Fruit fly (Drosophila melanogaster): ENCODE data around the gene CG10866.
A peak's percentile ranks its signal among the peaks of the same experiment; 100 is the strongest.

Gene CG10866

dm6 chr3L:3928205-3928942 is 9.4 kb downstream of the CG10866 start (continued):
- peak; percentile 85 for TF ChIP-seq brk (GFP tag; optimal IDR thresholded peaks at IDR 0.05)
- TF ChIP-seq tai (GFP tag; optimal IDR thresholded peaks at IDR 0.05), result peak; percentile 87
- no peak for TF ChIP-seq pan (optimal IDR thresholded peaks at IDR 0.05)

- TF ChIP-seq N (GFP tag; optimal IDR thresholded peaks at IDR 0.05), result no peak
- no peak for TF ChIP-seq OdsH (GFP tag; optimal IDR thresholded peaks at IDR 0.05)
- no peak for TF ChIP-seq Abd-B (GFP tag; optimal IDR thresholded peaks at IDR 0.05)
- no peak for TF ChIP-seq Mio (GFP tag; optimal IDR thresholded peaks at IDR 0.05)
- no peak for TF ChIP-seq Hnf4 (GFP tag; optimal IDR thresholded peaks at IDR 0.05)
- TF ChIP-seq br (GFP tag; optimal IDR thresholded peaks at IDR 0.05), result no peak
- no peak for TF ChIP-seq fru (GFP tag; optimal IDR thresholded peaks at IDR 0.05)
- no peak for TF ChIP-seq sv (GFP tag; optimal IDR thresholded peaks at IDR 0.05)
- TF ChIP-seq tai (GFP tag; optimal IDR thresholded peaks at IDR 0.05), result no peak
- no peak for TF ChIP-seq Hr78 (GFP tag; optimal IDR thresholded peaks at IDR 0.05)
- no peak for TF ChIP-seq ey (GFP tag; optimal IDR thresholded peaks at IDR 0.05)
- no peak for TF ChIP-seq pan (optimal IDR thresholded peaks at IDR 0.05)
- no peak for TF ChIP-seq Vsx2 (GFP tag; optimal IDR thresholded peaks at IDR 0.05; ENCODE audit: partially characterized antibody)
- TF ChIP-seq brk (GFP tag; optimal IDR thresholded peaks at IDR 0.05), result no peak
- TF ChIP-seq dl (GFP tag; optimal IDR thresholded peaks at IDR 0.05; ENCODE audit: insufficient read depth in 1 of 2, partially characterized antibody in 2 of 2), result no peak
- no peak for TF ChIP-seq psq (GFP tag; optimal IDR thresholded peaks at IDR 0.05)
- TF ChIP-seq woc (GFP tag; optimal IDR thresholded peaks at IDR 0.05), result no peak
- no peak for TF ChIP-seq CG32264 (GFP tag; optimal IDR thresholded peaks at IDR 0.05)
- no peak for TF ChIP-seq foxo (GFP tag; optimal IDR thresholded peaks at IDR 0.05)
Observed at dm6 chr3L:3927462-3927861, 10.3 kb downstream of the CG10866 start.

DNA sequence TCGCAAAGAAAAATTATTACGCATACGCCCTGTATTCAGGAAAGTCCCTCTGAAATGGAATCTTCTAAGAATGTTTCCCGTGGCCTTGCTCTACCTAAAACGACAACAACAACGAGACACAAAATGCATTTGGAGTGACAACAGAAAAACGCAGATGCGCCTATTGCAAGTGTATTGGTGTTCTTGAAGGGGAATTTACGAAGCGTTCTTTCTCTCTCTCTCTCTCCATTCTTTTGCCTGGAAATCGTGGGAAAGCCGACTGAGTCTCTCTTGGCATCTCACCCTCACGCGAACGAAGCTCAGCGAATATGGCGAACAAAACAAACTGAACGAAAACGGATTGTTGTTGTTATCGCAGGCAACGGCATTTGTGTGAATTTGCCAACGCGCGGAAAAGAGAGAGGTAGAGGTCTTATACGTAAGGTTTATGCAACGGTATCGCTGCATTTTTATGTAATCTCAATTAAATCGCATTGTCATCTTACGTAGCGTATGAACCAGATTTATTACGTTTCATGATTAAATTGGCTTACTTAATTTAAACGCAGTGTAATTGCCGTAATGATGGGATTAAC is 11.5 kb downstream of the CG10866 start:
- TF ChIP-seq sv (GFP tag; optimal IDR thresholded peaks at IDR 0.05) (no peak), Jra (GFP tag; optimal IDR thresholded peaks at IDR 0.05) (no peak), Rel (GFP tag; optimal IDR thresholded peaks at IDR 0.05) (no peak), Rel (tag; optimal IDR thresholded peaks at IDR 0.05) (peak; percentile 69), woc (GFP tag; optimal IDR thresholded peaks at IDR 0.05) (no peak), CG32264 (GFP tag; optimal IDR thresholded peaks at IDR 0.05) (no peak), Myc (optimal IDR thresholded peaks at IDR 0.05) (no peak), tai (GFP tag; optimal IDR thresholded peaks at IDR 0.05) (no peak), Mio (GFP tag; optimal IDR thresholded peaks at IDR 0.05) (no peak), Hr78 (GFP tag; optimal IDR thresholded peaks at IDR 0.05) (no peak), sage (GFP tag; optimal IDR thresholded peaks at IDR 0.05) (peak; percentile 6), Dfd (GFP tag; optimal IDR thresholded peaks at IDR 0.05) (no peak), foxo (GFP tag; optimal IDR thresholded peaks at IDR 0.05) (no peak), psq (GFP tag; optimal IDR thresholded peaks at IDR 0.05) (peak; percentile 72)

dm6 chr3L:3925487-3925886 is 12.3 kb downstream of the CG10866 start:
- TF ChIP-seq br (GFP tag; optimal IDR thresholded peaks at IDR 0.05) (no peak), jim (GFP tag; optimal IDR thresholded peaks at IDR 0.05) (no peak), usp (GFP tag; optimal IDR thresholded peaks at IDR 0.05) (no peak), Rel (GFP tag; optimal IDR thresholded peaks at IDR 0.05) (no peak), Rel (tag; optimal IDR thresholded peaks at IDR 0.05) (peak; percentile 16)

- TF ChIP-seq jim (GFP tag; optimal IDR thresholded peaks at IDR 0.05), result no peak
- TF ChIP-seq CrebA (GFP tag; optimal IDR thresholded peaks at IDR 0.05; ENCODE audit: borderline replicate concordance), result peak; percentile 38
- TF ChIP-seq Rel (GFP tag; optimal IDR thresholded peaks at IDR 0.05), result no peak
- TF ChIP-seq Rel (tag; optimal IDR thresholded peaks at IDR 0.05), result peak; percentile 93
- TF ChIP-seq h (GFP tag; optimal IDR thresholded peaks at IDR 0.05), result peak; percentile 39
Observed at dm6 chr3L:3923631-3924274, 14.0 kb downstream of the CG10866 start.
